Fruit fly (Drosophila melanogaster) whole organism, embryonic: ENCODE measurements around the gene CG33124.

ENCODE experiments used
- Asciz ChIP-seq: fragments of 200-800 bp; sonication (Bioruptor generic); optimal IDR thresholded peaks from 2 replicates; lab custom pipeline; 2017; ENCODE audit warnings: missing biosample characterization, mild to moderate bottlenecking, missing genetic modification characterization, missing genetic modification reagents
- Bteb2 ChIP-seq: fragments of 200-800 bp; sonication (Bioruptor generic); optimal IDR thresholded peaks from 2 replicates; lab custom pipeline; 2016; ENCODE audit warnings: missing biosample characterization, missing genetic modification characterization
- CG10979 ChIP-seq: fragments of 200-800 bp; sonication (Bioruptor generic); optimal IDR thresholded peaks from 2 replicates; lab custom pipeline; 2018; ENCODE audit warnings: missing biosample characterization, mild to moderate bottlenecking, missing genetic modification characterization, moderate library complexity
- CG11696 ChIP-seq: fragments of 200-800 bp; sonication (Bioruptor generic); IDR thresholded peaks from 2 replicates; pipeline ENCODE4 v1.3.6; 2022; ENCODE audit warnings: missing biosample characterization, missing genetic modification characterization
- CG12391 ChIP-seq: fragments of 200-800 bp; sonication (Bioruptor generic); optimal IDR thresholded peaks from 3 replicates; lab custom pipeline; 2018; ENCODE audit warnings: missing biosample characterization, mild to moderate bottlenecking, missing genetic modification characterization, moderate library complexity
- CG12659 ChIP-seq: fragments of 200-800 bp; sonication (Bioruptor generic); optimal IDR thresholded peaks from 3 replicates; lab custom pipeline; 2017; ENCODE audit warnings: mild to moderate bottlenecking, missing biosample characterization, missing genetic modification reagents, missing genetic modification characterization
- CG13424 ChIP-seq: fragments of 200-800 bp; sonication (Bioruptor generic); optimal IDR thresholded peaks from 2 replicates; lab custom pipeline; 2019; ENCODE audit warnings: missing biosample characterization, mild to moderate bottlenecking, missing genetic modification characterization, moderate library complexity
- CG13894 ChIP-seq: fragments of 200-800 bp; sonication (Bioruptor generic); optimal IDR thresholded peaks from 3 replicates; lab custom pipeline; 2018; ENCODE audit warnings: missing biosample characterization, mild to moderate bottlenecking, missing genetic modification characterization, moderate library complexity
- CG15514 ChIP-seq: fragments of 200-800 bp; sonication (Bioruptor generic); optimal IDR thresholded peaks from 3 replicates; lab custom pipeline; 2017; ENCODE audit warnings: missing biosample characterization, missing genetic modification characterization, mild to moderate bottlenecking, moderate library complexity, missing genetic modification reagents
- CG15601 ChIP-seq: fragments of 200-800 bp; sonication (Bioruptor generic); optimal IDR thresholded peaks from 3 replicates; lab custom pipeline; 2019; ENCODE audit warnings: missing biosample characterization, mild to moderate bottlenecking, missing genetic modification characterization, moderate library complexity
- CG16813 ChIP-seq: fragments of 200-800 bp; sonication (Bioruptor generic); IDR thresholded peaks from 3 replicates; pipeline ENCODE4 v1.3.6; 2022; ENCODE audit warnings: missing biosample characterization, missing genetic modification characterization; ENCODE audit not compliant: partially characterized antibody
- CG17829 ChIP-seq: fragments of 200-800 bp; optimal IDR thresholded peaks from 2 replicates; lab custom pipeline; 2019; ENCODE audit warnings: missing biosample characterization, mild to moderate bottlenecking, missing genetic modification characterization, moderate library complexity
- CG18476 ChIP-seq: fragments of 200-800 bp; sonication (Bioruptor generic); optimal IDR thresholded peaks from 2 replicates; lab custom pipeline; 2016; ENCODE audit warnings: missing biosample characterization, mild to moderate bottlenecking, missing genetic modification characterization
- CG2116 ChIP-seq: fragments of 200-800 bp; sonication (Bioruptor generic); optimal IDR thresholded peaks from 3 replicates; lab custom pipeline; 2018; ENCODE audit warnings: missing biosample characterization, mild to moderate bottlenecking, missing genetic modification characterization
- CG2712 ChIP-seq: fragments of 200-800 bp; optimal IDR thresholded peaks from 3 replicates; lab custom pipeline; 2019; ENCODE audit warnings: missing biosample characterization, mild to moderate bottlenecking, missing genetic modification characterization, moderate library complexity
- CG31388 ChIP-seq: fragments of 200-800 bp; sonication (Bioruptor generic); optimal IDR thresholded peaks from 2 replicates; lab custom pipeline; 2016; ENCODE audit warnings: missing biosample characterization, missing genetic modification characterization
- CG34224 ChIP-seq: fragments of 200-800 bp; sonication (Bioruptor generic); IDR thresholded peaks from 3 replicates; pipeline ENCODE4 v1.3.6; 2022; ENCODE audit warnings: missing biosample characterization, missing genetic modification characterization; ENCODE audit not compliant: partially characterized antibody
- CG3995 ChIP-seq: fragments of 200-800 bp; sonication (Bioruptor generic); optimal IDR thresholded peaks from 3 replicates; lab custom pipeline; 2016; ENCODE audit warnings: missing biosample characterization, missing genetic modification characterization
- CG42726 ChIP-seq: fragments of 200-800 bp; sonication (Bioruptor generic); IDR thresholded peaks from 2 replicates; pipeline ENCODE4 v1.3.6; 2022; ENCODE audit warnings: missing biosample characterization, missing genetic modification characterization; ENCODE audit not compliant: partially characterized antibody
- CG4617 ChIP-seq: fragments of 200-800 bp; sonication (Bioruptor generic); optimal IDR thresholded peaks from 3 replicates; lab custom pipeline; 2016; ENCODE audit warnings: missing biosample characterization, missing genetic modification characterization, borderline replicate concordance
- CG4730 ChIP-seq: fragments of 200-800 bp; sonication (Bioruptor generic); IDR thresholded peaks from 2 replicates; pipeline ENCODE4 v1.3.6; 2022; ENCODE audit warnings: missing biosample characterization, missing genetic modification characterization
- CG6654 ChIP-seq: fragments of 200-800 bp; sonication (Bioruptor generic); optimal IDR thresholded peaks from 2 replicates; lab custom pipeline; 2017; ENCODE audit warnings: missing biosample characterization, mild to moderate bottlenecking, missing genetic modification characterization
- CG7372 ChIP-seq: fragments of 200-800 bp; sonication (Bioruptor generic); IDR thresholded peaks from 2 replicates; pipeline ENCODE4 v1.3.6; 2022; ENCODE audit warnings: missing biosample characterization, missing genetic modification characterization
- CG8388 ChIP-seq: fragments of 200-800 bp; sonication (Bioruptor generic); optimal IDR thresholded peaks from 2 replicates; lab custom pipeline; 2019; ENCODE audit warnings: missing biosample characterization, mild to moderate bottlenecking, missing genetic modification characterization, moderate library complexity
- CG8924 ChIP-seq: fragments of 200-800 bp; optimal IDR thresholded peaks from 3 replicates; lab custom pipeline; 2019; ENCODE audit warnings: missing biosample characterization, mild to moderate bottlenecking, missing genetic modification characterization, moderate library complexity
- CoRest ChIP-seq: fragments of 200-800 bp; sonication (Bioruptor generic); optimal IDR thresholded peaks from 3 replicates; lab custom pipeline; 2018; ENCODE audit warnings: missing biosample characterization, mild to moderate bottlenecking, missing genetic modification characterization, moderate library complexity
- HmgZ ChIP-seq: fragments of 200-800 bp; sonication (Bioruptor generic); optimal IDR thresholded peaks from 2 replicates; lab custom pipeline; 2018; ENCODE audit warnings: missing biosample characterization, mild to moderate bottlenecking, missing genetic modification characterization
- Hr51 ChIP-seq, 2 experiments: fragments of 200-800 bp; sonication (Bioruptor generic); optimal IDR thresholded peaks; 2 replicates in 1 of 2; 3 replicates in 1 of 2; lab custom pipeline; 2016 to 2018; ENCODE audit warnings: missing biosample characterization in 2 of 2, missing genetic modification characterization in 2 of 2, mild to moderate bottlenecking in 1 of 2, moderate library complexity in 1 of 2
- MTF-1 ChIP-seq: fragments of 200-800 bp; sonication (Bioruptor generic); optimal IDR thresholded peaks from 2 replicates; lab custom pipeline; 2018; ENCODE audit warnings: missing biosample characterization, mild to moderate bottlenecking, missing genetic modification characterization, borderline replicate concordance
- Max ChIP-seq: fragments of 200-800 bp; sonication (Bioruptor generic); optimal IDR thresholded peaks from 2 replicates; lab custom pipeline; 2016; ENCODE audit warnings: missing biosample characterization, mild to moderate bottlenecking, missing genetic modification characterization
- Med ChIP-seq: fragments of 200-800 bp; sonication (Bioruptor generic); peaks from one replicate; lab custom pipeline; 2016; ENCODE audit warnings: missing biosample characterization, missing genetic modification characterization, mild to moderate bottlenecking, inconsistent platforms, moderate library complexity
- Nf-YC ChIP-seq: fragments of 200-800 bp; optimal IDR thresholded peaks from 3 replicates; lab custom pipeline; 2019; ENCODE audit warnings: missing biosample characterization, mild to moderate bottlenecking, missing genetic modification characterization, moderate library complexity
- Side ChIP-seq: fragments of 200-800 bp; sonication (Bioruptor generic); optimal IDR thresholded peaks from 2 replicates; lab custom pipeline; 2016; ENCODE audit warnings: missing biosample characterization, missing genetic modification characterization
- amos ChIP-seq: fragments of 200-800 bp; sonication (Bioruptor generic); IDR thresholded peaks from 2 replicates; pipeline ENCODE4 v1.3.6; 2022; ENCODE audit warnings: missing biosample characterization, missing genetic modification characterization; ENCODE audit not compliant: partially characterized antibody
- ash1 ChIP-seq: fragments of 200-800 bp; sonication (Bioruptor generic); optimal IDR thresholded peaks from 2 replicates; lab custom pipeline; 2018; ENCODE audit warnings: missing biosample characterization, mild to moderate bottlenecking, missing genetic modification characterization
- crp ChIP-seq, 2 experiments: fragments of 200-800 bp; sonication (Bioruptor generic); optimal IDR thresholded peaks; 2 replicates in 1 of 2; 3 replicates in 1 of 2; lab custom pipeline; 2017; ENCODE audit warnings: missing biosample characterization in 2 of 2, missing genetic modification characterization in 2 of 2, mild to moderate bottlenecking in 1 of 2, moderate library complexity in 1 of 2
- dati ChIP-seq: fragments of 200-800 bp; sonication (Bioruptor generic); IDR thresholded peaks from 2 replicates; pipeline ENCODE4 v1.3.6; 2022; ENCODE audit warnings: missing biosample characterization, missing genetic modification characterization
- fd3F ChIP-seq: fragments of 200-800 bp; sonication (Bioruptor generic); optimal IDR thresholded peaks from 2 replicates; lab custom pipeline; 2018; ENCODE audit warnings: missing biosample characterization, mild to moderate bottlenecking, missing genetic modification characterization, moderate library complexity
- fd96Cb ChIP-seq: fragments of 200-800 bp; sonication (Bioruptor generic); optimal IDR thresholded peaks from 2 replicates; lab custom pipeline; 2018; ENCODE audit warnings: missing biosample characterization, mild to moderate bottlenecking, missing genetic modification characterization, moderate library complexity
- ftz-f1 ChIP-seq: fragments of 200-800 bp; sonication (Bioruptor generic); optimal IDR thresholded peaks from 2 replicates; lab custom pipeline; 2016; ENCODE audit warnings: missing biosample characterization, missing genetic modification characterization
- hbn ChIP-seq: fragments of 200-800 bp; sonication (Bioruptor generic); IDR thresholded peaks from 2 replicates; pipeline ENCODE4 v1.3.6; 2022; ENCODE audit warnings: missing biosample characterization, missing genetic modification characterization; ENCODE audit not compliant: partially characterized antibody
- jigr1 ChIP-seq: fragments of 200-800 bp; sonication (Bioruptor generic); IDR thresholded peaks from 3 replicates; pipeline ENCODE4 v1.3.6; 2022; ENCODE audit warnings: missing biosample characterization, missing genetic modification characterization
- jumu ChIP-seq: fragments of 200-800 bp; sonication (Bioruptor generic); optimal IDR thresholded peaks from 3 replicates; lab custom pipeline; 2016; ENCODE audit warnings: missing biosample characterization, missing genetic modification characterization
- mirr ChIP-seq: fragments of 200-800 bp; sonication (Bioruptor generic); optimal IDR thresholded peaks from 3 replicates; lab custom pipeline; 2018; ENCODE audit warnings: missing biosample characterization, mild to moderate bottlenecking, missing genetic modification characterization
- pfk ChIP-seq: fragments of 200-800 bp; sonication (Bioruptor generic); optimal IDR thresholded peaks from 2 replicates; lab custom pipeline; 2018; ENCODE audit warnings: missing biosample characterization, mild to moderate bottlenecking, missing genetic modification characterization, moderate library complexity
- sna ChIP-seq: fragments of 200-800 bp; sonication (Bioruptor generic); IDR thresholded peaks from 2 replicates; pipeline ENCODE4 v1.3.6; 2022; ENCODE audit warnings: missing biosample characterization, missing genetic modification characterization; ENCODE audit not compliant: partially characterized antibody
- tin ChIP-seq: fragments of 200-800 bp; sonication (Bioruptor generic); optimal IDR thresholded peaks from 3 replicates; lab custom pipeline; 2016; ENCODE audit warnings: missing biosample characterization, missing genetic modification characterization
- tio ChIP-seq: fragments of 200-800 bp; sonication (Bioruptor generic); optimal IDR thresholded peaks from 2 replicates; lab custom pipeline; 2017; ENCODE audit warnings: missing biosample characterization, missing genetic modification characterization, inconsistent platforms
- zfh2 ChIP-seq: fragments of 200-800 bp; sonication (Bioruptor generic); optimal IDR thresholded peaks from 2 replicates; lab custom pipeline; 2016; ENCODE audit warnings: missing biosample characterization, missing genetic modification characterization

CG33124 gene

DNA sequence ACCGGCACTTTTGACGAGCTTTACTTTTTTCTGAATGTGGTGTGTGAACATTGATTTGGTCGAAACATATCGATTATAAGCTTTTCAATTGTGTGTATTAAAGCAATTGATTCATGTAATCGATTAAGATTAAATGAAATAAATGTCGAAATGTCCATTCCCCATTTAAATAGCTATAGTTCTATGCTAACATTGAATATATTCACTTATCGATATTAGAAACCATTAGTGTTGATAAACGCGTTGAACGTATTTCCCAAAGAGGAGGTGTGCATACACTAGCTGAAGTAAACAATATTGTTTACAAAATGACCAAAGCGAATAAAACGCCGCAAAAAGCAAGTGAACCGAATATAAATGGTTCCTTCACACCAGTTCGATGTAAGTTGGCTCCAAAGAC lies 5.1 kb upstream of the CG33124 start, which contains the start of the genes Uch and CG34174 (continued):
- TF ChIP-seq CG13894 (tag; lab: Kevin White, UChicago) (peak; percentile 61), tio (GFP tag; lab: Kevin White, UChicago) (no peak), CG15601 (tag; lab: Kevin White, UChicago) (peak; percentile 42), HmgZ (tag; lab: Kevin White, UChicago) (peak; percentile 65), CG15514 (GFP tag; lab: Kevin White, UChicago) (peak; percentile 44), CG12391 (no peak), tin (GFP tag; lab: Kevin White, UChicago) (peak; percentile 7), MTF-1 (GFP tag; lab: Kevin White, UChicago) (no peak), CG18476 (GFP tag; lab: Kevin White, UChicago) (no peak), sna (GFP tag; lab: Robert Waterston, UW) (peak; percentile 79), CG8924 (tag; lab: Kevin White, UChicago) (no peak), ftz-f1 (no peak), CG6654 (GFP tag; lab: Kevin White, UChicago) (no peak), Asciz (GFP tag; lab: Kevin White, UChicago) (no peak), Nf-YC (tag; lab: Kevin White, UChicago) (peak; percentile 27), CG11696 (GFP tag; lab: Robert Waterston, UW) (no peak), dati (GFP tag; lab: Robert Waterston, UW) (no peak), CG16813 (GFP tag; lab: Robert Waterston, UW) (peak; percentile 70), Hr51 (GFP tag; optimal IDR thresholded peaks at IDR 0.05; lab: Kevin White, UChicago) (peak in 1 of 2 experiments; percentile 3), fd96Cb (tag; lab: Kevin White, UChicago) (no peak), CG2116 (GFP tag; lab: Kevin White, UChicago) (peak; percentile 64), Med (GFP tag; lab: Kevin White, UChicago) (peak; percentile 72), hbn (peak; percentile 68), CG31388 (GFP tag; lab: Kevin White, UChicago) (no peak), CG34224 (GFP tag; lab: Robert Waterston, UW) (peak; percentile 68; the same call in 2 of the 3 replicates), crp (GFP tag; optimal IDR thresholded peaks at IDR 0.05; lab: Kevin White, UChicago) (peak in 1 of 2 experiments; percentile 39), CG42726 (GFP tag; lab: Robert Waterston, UW) (no peak), CG3995 (GFP tag; lab: Kevin White, UChicago) (no peak), mirr (no peak), amos (GFP tag; lab: Robert Waterston, UW) (peak; percentile 67; the same call in 1 of the 2 replicates), Bteb2 (peak; percentile 3), CG2712 (tag; lab: Kevin White, UChicago) (peak; percentile 23), ash1 (GFP tag; lab: Kevin White, UChicago) (no peak), zfh2 (GFP tag; lab: Kevin White, UChicago) (peak; percentile 1), CG13424 (tag; lab: Kevin White, UChicago) (peak; percentile 37), CG17829 (tag; lab: Kevin White, UChicago) (peak; percentile 19), CG8388 (GFP tag; lab: Kevin White, UChicago) (no peak), CG7372 (GFP tag; lab: Robert Waterston, UW) (no peak), jumu (no peak), Side (GFP tag; lab: Kevin White, UChicago) (no peak), fd3F (no peak), CG10979 (tag; lab: Kevin White, UChicago) (peak; percentile 10), Max (GFP tag; lab: Kevin White, UChicago) (peak; percentile 20), jigr1 (GFP tag; lab: Robert Waterston, UW) (no peak), pfk (GFP tag; lab: Kevin White, UChicago) (no peak), CG4617 (peak; percentile 42), CoRest (peak; percentile 29), CG4730 (GFP tag; lab: Robert Waterston, UW) (no peak), CG12659 (peak; percentile 68)
